Worm (Caenorhabditis elegans) whole organism, L1 larva: ENCODE data around the gene C01G12.3.

Experiments
- alr-1 ChIP-seq: fragments of 200-800 bp; sonication (Bioruptor generic); optimal IDR thresholded peaks from 2 replicates; lab custom pipeline; 2018; ENCODE audit warnings: borderline replicate concordance, mild to moderate bottlenecking, missing genetic modification characterization, missing compliant biosample characterization
- lin-39 ChIP-seq: fragments of 150-350 bp; optimal IDR thresholded peaks from 2 replicates; lab custom pipeline; 2014; ENCODE audit warnings: missing biosample characterization, missing genetic modification reagents, missing genetic modification characterization
- pqm-1 ChIP-seq: sonication (generic microtip); optimal IDR thresholded peaks from 3 replicates; lab custom pipeline; 2017; ENCODE audit warnings: missing biosample characterization, missing genetic modification characterization
- skn-1 ChIP-seq: fragments of 150-350 bp; optimal IDR thresholded peaks from 2 replicates; lab custom pipeline; 2014; ENCODE audit warnings: missing biosample characterization, missing genetic modification characterization
- unc-130 ChIP-seq: fragments of 150-350 bp; optimal IDR thresholded peaks from 2 replicates; lab custom pipeline; 2017; ENCODE audit warnings: missing biosample characterization, missing genetic modification characterization, inconsistent platforms

DNA sequence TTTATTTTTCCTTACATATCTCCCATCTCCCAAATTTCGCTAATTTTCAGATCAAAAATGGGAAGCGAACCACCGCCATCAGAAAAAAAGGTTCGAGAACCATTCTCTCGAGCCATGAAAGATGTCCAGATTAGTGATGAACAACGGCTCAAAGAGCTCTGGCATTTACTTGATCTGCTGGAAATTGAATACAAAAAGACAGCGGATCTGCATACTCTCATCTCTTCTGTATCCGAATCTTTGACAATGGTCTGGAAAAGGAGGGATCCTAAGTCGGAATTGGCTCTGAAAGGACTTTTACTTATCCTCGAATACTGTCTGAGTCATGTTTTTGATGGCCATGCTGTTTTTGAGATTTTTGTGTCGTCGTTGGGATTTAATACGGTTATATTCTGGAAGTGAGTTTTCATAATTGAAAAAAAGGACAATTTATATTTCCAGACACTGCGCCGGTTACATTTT is 18.8 kb upstream of the C01G12.3 start, which contains the start of gene tps-2:
- TF ChIP-seq skn-1 (tag; lab: Kevin White, UChicago) (no peak), alr-1 (tag; lab: Kevin White, UChicago) (no peak), lin-39 (tag; lab: Kevin White, UChicago) (no peak), pqm-1 (tag; lab: Kevin White, UChicago) (no peak), unc-130 (tag; lab: Kevin White, UChicago) (no peak)
